Fruit fly (Drosophila melanogaster) whole organism, embryonic: ENCODE measurements around the gene CG32554.

Experiments used
- BEAF-32 ChIP-seq: fragments of 200-800 bp; sonication (Bioruptor generic); optimal IDR thresholded peaks from 3 replicates; lab custom pipeline; 2017; ENCODE audit warnings: missing biosample characterization, missing genetic modification characterization, mild to moderate bottlenecking, moderate library complexity, missing genetic modification reagents
- CG14860 ChIP-seq: fragments of 200-800 bp; sonication (Bioruptor generic); IDR thresholded peaks from 3 replicates; pipeline ENCODE4 v1.3.6; 2022; ENCODE audit warnings: missing biosample characterization, missing genetic modification characterization; ENCODE audit not compliant: partially characterized antibody
- cato ChIP-seq: fragments of 200-800 bp; sonication (Bioruptor generic); optimal IDR thresholded peaks from 2 replicates; lab custom pipeline; 2016; ENCODE audit warnings: missing biosample characterization, missing genetic modification characterization, borderline replicate concordance

DNA sequence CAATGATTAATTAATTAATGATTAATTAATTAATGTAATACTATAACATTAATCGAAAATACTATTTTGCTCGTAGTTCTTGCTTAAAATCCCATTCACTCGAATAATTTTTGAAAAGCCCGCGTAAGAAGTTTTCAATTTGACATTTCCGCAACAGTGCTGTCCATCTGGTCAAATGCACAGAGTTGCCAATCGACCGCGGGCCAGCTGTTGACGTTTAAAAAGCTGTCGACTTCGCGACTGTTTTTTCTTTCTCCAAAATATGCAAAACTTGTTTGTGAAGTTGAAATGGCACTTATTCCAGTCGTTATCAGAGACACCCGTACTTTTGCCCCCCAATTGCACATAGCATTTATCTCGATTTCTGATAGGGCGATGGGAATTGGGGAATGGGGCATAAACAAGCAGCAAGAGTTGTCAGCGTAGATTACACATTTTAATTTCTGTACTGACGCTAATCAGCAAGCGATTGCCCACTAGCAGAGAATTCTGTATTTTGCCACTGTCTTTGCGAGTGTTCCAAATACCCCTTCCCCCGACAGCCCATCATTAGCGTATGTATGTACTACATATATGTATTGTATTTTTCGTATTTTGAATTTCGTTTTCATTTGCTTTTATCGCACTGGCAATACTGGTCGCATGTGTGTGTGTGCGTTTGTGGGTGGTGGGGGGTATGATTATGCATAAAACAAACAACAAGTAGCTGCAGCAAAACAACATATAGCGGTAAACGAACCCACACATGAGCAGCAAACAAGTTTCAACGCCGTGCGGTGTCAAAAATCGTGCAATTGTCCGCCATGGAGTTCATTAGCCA lies 4.2 kb upstream of the CG32554 start, which contains the start of gene Srx:
- TF ChIP-seq cato (GFP tag; lab: Kevin White, UChicago) (no peak), CG14860 (no peak), BEAF-32 (GFP tag; lab: Kevin White, UChicago) (peak; percentile 42)
